Fruit fly (Drosophila melanogaster): ENCODE data around the gene CG1674.

Gene CG1674

DNA sequence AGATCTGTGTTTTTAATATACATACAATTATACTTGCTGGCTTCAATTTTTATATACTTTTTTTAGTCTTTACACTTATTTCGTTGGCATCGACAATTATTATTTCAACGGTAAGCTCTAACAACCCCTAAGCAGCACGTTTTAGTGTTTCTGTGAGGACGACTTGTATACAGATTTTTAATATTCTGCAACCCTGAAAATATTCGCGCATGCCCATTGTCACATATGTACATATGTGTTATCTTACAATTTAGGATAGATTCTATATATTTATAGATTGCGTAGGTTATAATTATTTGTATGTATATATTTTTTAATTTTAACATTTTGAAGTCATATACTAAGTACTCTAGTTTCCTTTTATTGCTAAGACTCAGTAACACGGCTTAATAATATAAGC is 22.6 kb downstream of the CG1674 start, which contains the start of gene dpr7:
TSS of gene dpr7 (minus strand) at position 154 of the 400 bp plus-strand sequence.
- TF ChIP-seq CG11617 (GFP tag; optimal IDR thresholded peaks at IDR 0.05) (no peak), cnc (optimal IDR thresholded peaks at IDR 0.05) (no peak)

- no peak for TF ChIP-seq CG11617 (GFP tag; optimal IDR thresholded peaks at IDR 0.05)
- no peak for TF ChIP-seq Hr96 (GFP tag; optimal IDR thresholded peaks at IDR 0.05)
- no peak for TF ChIP-seq ovo (GFP tag; optimal IDR thresholded peaks at IDR 0.05)
- no peak for TF ChIP-seq CG14711 (tag; optimal IDR thresholded peaks at IDR 0.05)
- TF ChIP-seq toe (GFP tag; optimal IDR thresholded peaks at IDR 0.05) = no peak
- TF ChIP-seq pad (GFP tag; optimal IDR thresholded peaks at IDR 0.05) = no peak
- no peak for TF ChIP-seq CG5204 (GFP tag; optimal IDR thresholded peaks at IDR 0.05)
- no peak for TF ChIP-seq CG7045 (GFP tag; optimal IDR thresholded peaks at IDR 0.05)
- TF ChIP-seq CG33017 (tag; optimal IDR thresholded peaks at IDR 0.05) = no peak
- TF ChIP-seq tj (GFP tag; optimal IDR thresholded peaks at IDR 0.05) = no peak
- no peak for TF ChIP-seq CG12768 (GFP tag; optimal IDR thresholded peaks at IDR 0.05)
- TF ChIP-seq CG1620 (GFP tag; optimal IDR thresholded peaks at IDR 0.05) = no peak
- TF ChIP-seq Crg-1 (GFP tag; optimal IDR thresholded peaks at IDR 0.05) = no peak
- TF ChIP-seq kay (GFP tag; ENCODE audit: borderline replicate concordance) = no peak
- no peak for TF ChIP-seq cic (GFP tag; optimal IDR thresholded peaks at IDR 0.05)
- TF ChIP-seq bab1 (GFP tag; optimal IDR thresholded peaks at IDR 0.05) = no peak
- no peak for TF ChIP-seq CG7101 (tag; optimal IDR thresholded peaks at IDR 0.05)
- TF ChIP-seq Mnt (GFP tag; optimal IDR thresholded peaks at IDR 0.05) = no peak
- no peak for TF ChIP-seq cnc (optimal IDR thresholded peaks at IDR 0.05)
- no peak for TF ChIP-seq Clk (GFP tag; optimal IDR thresholded peaks at IDR 0.05)
Measured at dm6 chr4:254697-255096, 24.2 kb downstream of the CG1674 start, which contains the start of gene RhoGAP102A. RhoGAP102A (plus strand) TSS chr4:254997.

DNA sequence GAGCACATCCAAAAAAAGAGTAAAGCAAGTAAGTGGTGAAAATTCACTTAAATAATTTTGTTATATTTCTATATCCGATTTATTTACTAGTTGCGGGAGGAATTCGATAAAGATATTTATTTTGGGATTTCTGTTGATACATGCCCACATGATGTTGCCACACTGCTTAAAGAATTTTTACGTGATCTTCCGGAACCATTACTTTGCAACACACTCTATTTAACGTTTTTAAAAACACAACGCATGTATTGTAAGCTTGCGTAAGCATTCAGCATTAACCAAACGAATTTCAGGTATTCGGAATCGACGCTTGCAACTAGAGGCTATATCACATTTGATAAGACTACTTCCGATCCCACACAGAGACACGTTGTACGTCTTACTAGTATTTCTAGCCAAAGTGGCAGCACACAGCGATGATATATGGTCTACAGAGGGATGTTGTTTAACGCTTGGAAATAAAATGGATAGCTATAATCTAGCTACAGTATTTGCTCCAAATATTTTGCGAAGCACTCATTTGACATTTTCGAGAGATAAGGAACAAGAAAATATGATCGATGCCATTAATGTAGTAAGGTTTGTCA is 31.0 kb downstream of the CG1674 start:
- TF ChIP-seq kay (GFP tag; ENCODE audit: borderline replicate concordance) (peak; percentile 57), tj (GFP tag; optimal IDR thresholded peaks at IDR 0.05) (no peak)

- TF ChIP-seq CG1620 (GFP tag; optimal IDR thresholded peaks at IDR 0.05) (no peak), Crg-1 (GFP tag; optimal IDR thresholded peaks at IDR 0.05) (no peak), pad (GFP tag; optimal IDR thresholded peaks at IDR 0.05) (no peak), Mnt (GFP tag; optimal IDR thresholded peaks at IDR 0.05) (no peak), CG7045 (GFP tag; optimal IDR thresholded peaks at IDR 0.05) (no peak), CG11617 (GFP tag; optimal IDR thresholded peaks at IDR 0.05) (no peak), CG7101 (tag; optimal IDR thresholded peaks at IDR 0.05) (no peak), cnc (optimal IDR thresholded peaks at IDR 0.05) (no peak), cic (GFP tag; optimal IDR thresholded peaks at IDR 0.05) (no peak), CG14711 (tag; optimal IDR thresholded peaks at IDR 0.05) (no peak), bab1 (GFP tag; optimal IDR thresholded peaks at IDR 0.05) (no peak), kay (GFP tag; ENCODE audit: borderline replicate concordance) (no peak), CG33017 (tag; optimal IDR thresholded peaks at IDR 0.05) (no peak), Clk (GFP tag; optimal IDR thresholded peaks at IDR 0.05) (no peak), ovo (GFP tag; optimal IDR thresholded peaks at IDR 0.05) (no peak), toe (GFP tag; optimal IDR thresholded peaks at IDR 0.05) (no peak), Hr96 (GFP tag; optimal IDR thresholded peaks at IDR 0.05) (no peak), tj (GFP tag; optimal IDR thresholded peaks at IDR 0.05) (no peak), CG5204 (GFP tag; optimal IDR thresholded peaks at IDR 0.05) (no peak)
Measured at dm6 chr4:274704-275103, 44.2 kb downstream of the CG1674 start.

- TF ChIP-seq CG7101 (tag; optimal IDR thresholded peaks at IDR 0.05) = no peak
- no peak for TF ChIP-seq cic (GFP tag; optimal IDR thresholded peaks at IDR 0.05)
- TF ChIP-seq cnc (optimal IDR thresholded peaks at IDR 0.05) = no peak
- no peak for TF ChIP-seq CG5204 (GFP tag; optimal IDR thresholded peaks at IDR 0.05)
- no peak for TF ChIP-seq Crg-1 (GFP tag; optimal IDR thresholded peaks at IDR 0.05)
- no peak for TF ChIP-seq Clk (GFP tag; optimal IDR thresholded peaks at IDR 0.05)
- TF ChIP-seq CG12768 (GFP tag; optimal IDR thresholded peaks at IDR 0.05) = no peak
- TF ChIP-seq CG14711 (tag; optimal IDR thresholded peaks at IDR 0.05) = no peak
- no peak for TF ChIP-seq CG11617 (GFP tag; optimal IDR thresholded peaks at IDR 0.05)
- TF ChIP-seq bab1 (GFP tag; optimal IDR thresholded peaks at IDR 0.05) = no peak
- no peak for TF ChIP-seq tj (GFP tag; optimal IDR thresholded peaks at IDR 0.05)
- TF ChIP-seq ovo (GFP tag; optimal IDR thresholded peaks at IDR 0.05) = no peak
- TF ChIP-seq pad (GFP tag; optimal IDR thresholded peaks at IDR 0.05) = no peak
- TF ChIP-seq toe (GFP tag; optimal IDR thresholded peaks at IDR 0.05) = no peak
- no peak for TF ChIP-seq Mnt (GFP tag; optimal IDR thresholded peaks at IDR 0.05)
- no peak for TF ChIP-seq CG7045 (GFP tag; optimal IDR thresholded peaks at IDR 0.05)
Measured at dm6 chr4:276325-276724, 45.8 kb downstream of the CG1674 start, which contains the start of gene NfI. NfI (minus strand) TSS chr4:276369.

- TF ChIP-seq CG7101 (tag; optimal IDR thresholded peaks at IDR 0.05) = no peak
- TF ChIP-seq kay (GFP tag; ENCODE audit: borderline replicate concordance) = peak; percentile 91
- TF ChIP-seq cic (GFP tag; optimal IDR thresholded peaks at IDR 0.05) = no peak
- TF ChIP-seq CG33017 (tag; optimal IDR thresholded peaks at IDR 0.05) = no peak
Measured at dm6 chr4:292403-292802, 61.9 kb downstream of the CG1674 start.
